Fruit fly (Drosophila melanogaster) whole organism, wandering third instar larva: Measurements from ENCODE around the gene CG16959.

Experiments
- Abd-B ChIP-seq: fragments of >200 bp; optimal IDR thresholded peaks from 2 replicates; lab custom pipeline; 2017; ENCODE audit warnings: missing biosample characterization, missing genetic modification characterization
- CG32264 ChIP-seq: fragments of 200-800 bp; sonication (Bioruptor generic); optimal IDR thresholded peaks from 2 replicates; lab custom pipeline; 2016; ENCODE audit warnings: missing biosample characterization, missing genetic modification characterization
- CG9705 ChIP-seq: fragments of 200-800 bp; sonication (Bioruptor generic); optimal IDR thresholded peaks from 2 replicates; lab custom pipeline; 2018; ENCODE audit warnings: missing biosample characterization, mild to moderate bottlenecking, missing genetic modification characterization
- CrebA ChIP-seq: fragments of 200-800 bp; sonication (Bioruptor generic); optimal IDR thresholded peaks from 2 replicates; lab custom pipeline; 2016; ENCODE audit warnings: missing biosample characterization, mild to moderate bottlenecking, missing genetic modification characterization, borderline replicate concordance
- Dfd ChIP-seq: fragments of >200 bp; optimal IDR thresholded peaks from 2 replicates; lab custom pipeline; 2017; ENCODE audit warnings: missing biosample characterization, missing genetic modification characterization
- Dif ChIP-seq: fragments of 200-275, 200-300 bp; sonication (Bioruptor generic); optimal IDR thresholded peaks from 2 replicates; lab custom pipeline; 2018; ENCODE audit warnings: missing biosample characterization, missing genetic modification characterization; ENCODE audit not compliant: partially characterized antibody
- GATAd ChIP-seq: sonication (Bioruptor generic); optimal IDR thresholded peaks from 2 replicates; lab custom pipeline; 2016; ENCODE audit warnings: missing biosample characterization, missing genetic modification characterization
- HLH106 ChIP-seq: fragments of 200-800 bp; optimal IDR thresholded peaks from 3 replicates; lab custom pipeline; 2019; ENCODE audit warnings: missing biosample characterization, mild to moderate bottlenecking, missing genetic modification characterization, moderate library complexity
- Hnf4 ChIP-seq: fragments of 200-800 bp; sonication (Bioruptor generic); optimal IDR thresholded peaks from 2 replicates; lab custom pipeline; 2016; ENCODE audit warnings: missing biosample characterization, mild to moderate bottlenecking, missing genetic modification characterization
- Hr78 ChIP-seq: fragments of >200 bp; optimal IDR thresholded peaks from 2 replicates; lab custom pipeline; 2017; ENCODE audit warnings: missing biosample characterization, missing genetic modification characterization
- Jra ChIP-seq: sonication (Bioruptor generic); optimal IDR thresholded peaks from 2 replicates; lab custom pipeline; 2016; ENCODE audit warnings: missing biosample characterization, missing genetic modification characterization
- Mio ChIP-seq: sonication (Bioruptor generic); optimal IDR thresholded peaks from 2 replicates; lab custom pipeline; 2016; ENCODE audit warnings: missing biosample characterization, missing genetic modification characterization
- Myc ChIP-seq: fragments of >200 bp; optimal IDR thresholded peaks from 2 replicates; lab custom pipeline; 2017
- N ChIP-seq: fragments of >200 bp; optimal IDR thresholded peaks from 2 replicates; lab custom pipeline; 2018; ENCODE audit warnings: missing biosample characterization, missing external identifiers, missing genetic modification characterization
- OdsH ChIP-seq: fragments of 200-800 bp; sonication (Bioruptor generic); optimal IDR thresholded peaks from 2 replicates; lab custom pipeline; 2016; ENCODE audit warnings: missing biosample characterization, mild to moderate bottlenecking, missing genetic modification characterization
- Rel ChIP-seq, 2 experiments: fragments of 200-800 bp; sonication (Bioruptor generic) in 1 of 2; optimal IDR thresholded peaks; 2 replicates in 1 of 2; 3 replicates in 1 of 2; lab custom pipeline; 2016 to 2019; ENCODE audit warnings: mild to moderate bottlenecking in 2 of 2, missing biosample characterization in 2 of 2, missing genetic modification characterization in 2 of 2, moderate library complexity in 1 of 2
- Sp1 ChIP-seq: fragments of 200-800 bp; sonication (Bioruptor generic); optimal IDR thresholded peaks from 3 replicates; lab custom pipeline; 2019; ENCODE audit warnings: missing biosample characterization, mild to moderate bottlenecking, missing genetic modification characterization, moderate library complexity
- Vsx2 ChIP-seq: fragments of 200-300, 225-300 bp; sonication (Bioruptor generic); optimal IDR thresholded peaks from 2 replicates; lab custom pipeline; 2018; ENCODE audit warnings: missing biosample characterization, missing genetic modification characterization; ENCODE audit not compliant: partially characterized antibody
- br ChIP-seq: fragments of 200-800 bp; sonication (Bioruptor generic); optimal IDR thresholded peaks from 2 replicates; lab custom pipeline; 2016; ENCODE audit warnings: missing biosample characterization, missing genetic modification characterization
- brk ChIP-seq: fragments of 200-800 bp; sonication (Bioruptor generic); optimal IDR thresholded peaks from 2 replicates; lab custom pipeline; 2016; ENCODE audit warnings: missing biosample characterization, mild to moderate bottlenecking, missing genetic modification characterization
- dl ChIP-seq, 2 experiments: fragments of 175-275, 200-275 bp in 1 of 2; fragments of 200-275 bp in 1 of 2; sonication (Bioruptor generic); optimal IDR thresholded peaks; lab custom pipeline; 2018; ENCODE audit warnings: mild to moderate bottlenecking in 2 of 2, missing biosample characterization in 2 of 2, missing genetic modification characterization in 2 of 2, moderate library complexity in 2 of 2; ENCODE audit not compliant: partially characterized antibody in 2 of 2, insufficient read depth in 1 of 2
- dmrt93B ChIP-seq: fragments of 200-800 bp; sonication (Bioruptor generic); optimal IDR thresholded peaks from 2 replicates; lab custom pipeline; 2018; ENCODE audit warnings: missing biosample characterization, mild to moderate bottlenecking, missing genetic modification characterization
- dsf ChIP-seq: sonication (Bioruptor generic); optimal IDR thresholded peaks from 2 replicates; lab custom pipeline; 2016; ENCODE audit warnings: missing biosample characterization, missing genetic modification characterization, borderline replicate concordance
- ey ChIP-seq: fragments of 200-800 bp; sonication (Bioruptor generic); optimal IDR thresholded peaks from 2 replicates; lab custom pipeline; 2016; ENCODE audit warnings: missing biosample characterization, missing genetic modification characterization
- foxo ChIP-seq, 2 experiments: fragments of 200-800 bp; sonication (Bioruptor generic); optimal IDR thresholded peaks; 2 replicates in 1 of 2; 3 replicates in 1 of 2; lab custom pipeline; 2016 to 2017; ENCODE audit warnings: missing biosample characterization in 2 of 2, missing genetic modification characterization in 2 of 2
- fru ChIP-seq: fragments of 200-800 bp; sonication (Bioruptor generic); optimal IDR thresholded peaks from 3 replicates; lab custom pipeline; 2016; ENCODE audit warnings: missing biosample characterization, mild to moderate bottlenecking, missing genetic modification characterization
- h ChIP-seq: fragments of 200-800 bp; sonication (Bioruptor generic); optimal IDR thresholded peaks from 3 replicates; lab custom pipeline; 2016; ENCODE audit warnings: missing biosample characterization, mild to moderate bottlenecking, missing genetic modification characterization
- jim ChIP-seq: fragments of 175-275, 200-325 bp; sonication (Bioruptor generic); optimal IDR thresholded peaks from 2 replicates; lab custom pipeline; 2016; ENCODE audit warnings: missing biosample characterization, mild to moderate bottlenecking, missing genetic modification characterization
- lola ChIP-seq: fragments of >200 bp; optimal IDR thresholded peaks from 2 replicates; lab custom pipeline; 2017; ENCODE audit warnings: missing biosample characterization, missing genetic modification characterization
- psq ChIP-seq: fragments of 200-800 bp; sonication (Bioruptor generic); optimal IDR thresholded peaks from 3 replicates; lab custom pipeline; 2017; ENCODE audit warnings: missing biosample characterization, mild to moderate bottlenecking, missing genetic modification characterization, moderate library complexity
- rgr ChIP-seq: fragments of 200-800 bp; sonication (Bioruptor generic); optimal IDR thresholded peaks from 3 replicates; lab custom pipeline; 2016; ENCODE audit warnings: missing biosample characterization, mild to moderate bottlenecking, missing genetic modification characterization
- sage ChIP-seq: fragments of 200-800 bp; sonication (Bioruptor generic); optimal IDR thresholded peaks from 2 replicates; lab custom pipeline; 2016; ENCODE audit warnings: missing biosample characterization, mild to moderate bottlenecking, missing genetic modification characterization
- sv ChIP-seq: fragments of 200-800 bp; sonication (Bioruptor generic); optimal IDR thresholded peaks from 3 replicates; lab custom pipeline; 2016; ENCODE audit warnings: missing biosample characterization, missing genetic modification characterization
- tai ChIP-seq: sonication (Bioruptor generic); optimal IDR thresholded peaks from 2 replicates; lab custom pipeline; 2016; ENCODE audit warnings: missing biosample characterization, missing genetic modification characterization
- usp ChIP-seq: fragments of >200 bp; optimal IDR thresholded peaks from 2 replicates; lab custom pipeline; 2017; ENCODE audit warnings: missing biosample characterization, missing genetic modification characterization
- woc ChIP-seq: sonication (Bioruptor generic); optimal IDR thresholded peaks from 2 replicates; lab custom pipeline; 2016; ENCODE audit warnings: missing biosample characterization, mild to moderate bottlenecking, missing genetic modification characterization

The CG16959 gene

DNA sequence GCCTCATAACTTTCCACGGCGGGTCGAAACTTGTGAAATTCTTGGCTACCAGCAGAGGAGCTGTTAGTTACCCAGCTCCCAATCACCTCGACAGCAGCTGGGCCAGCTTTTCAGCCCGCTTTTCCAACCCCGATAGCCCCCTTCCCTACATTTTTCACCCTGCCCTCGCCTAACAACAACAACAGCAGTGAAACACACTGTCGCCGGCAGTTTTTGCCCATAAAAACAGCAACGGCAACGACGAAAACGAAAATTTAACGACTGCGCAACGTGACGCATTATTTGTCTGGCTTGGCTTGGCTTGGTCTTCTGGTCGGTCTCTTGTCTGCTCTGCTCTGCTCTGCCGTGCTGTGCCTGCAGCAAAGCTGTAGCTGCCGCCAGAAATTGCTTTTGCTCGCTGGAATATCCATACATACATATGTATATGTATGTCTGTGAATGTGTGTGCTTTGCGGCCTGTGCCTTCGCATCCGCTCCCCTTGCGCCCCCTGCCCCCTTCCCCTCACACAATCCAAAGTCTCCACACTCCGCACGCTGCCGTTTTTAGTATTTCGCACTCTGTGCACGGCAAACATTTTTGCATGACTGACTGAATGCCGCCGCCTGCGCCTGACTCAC is 17.9 kb downstream of the CG16959 start:
- TF ChIP-seq dl (GFP tag; optimal IDR thresholded peaks at IDR 0.05; lab: Kevin White, UChicago; ENCODE audit: insufficient read depth in 1 of 2, partially characterized antibody in 2 of 2) (peak in 1 of 2 experiments; percentile 30), sage (GFP tag; lab: Kevin White, UChicago) (no peak), fru (GFP tag; lab: Kevin White, UChicago) (no peak), N (no peak), dmrt93B (GFP tag; lab: Kevin White, UChicago) (no peak), psq (no peak), Dif (GFP tag; lab: Kevin White, UChicago) (peak; percentile 47), br (GFP tag; lab: Kevin White, UChicago) (no peak), CG32264 (no peak), rgr (GFP tag; lab: Kevin White, UChicago) (no peak), woc (GFP tag; lab: Kevin White, UChicago) (no peak), OdsH (no peak), HLH106 (tag; lab: Kevin White, UChicago) (no peak)
- TF ChIP-seq, all 38 proteins: peak for 2

DNA sequence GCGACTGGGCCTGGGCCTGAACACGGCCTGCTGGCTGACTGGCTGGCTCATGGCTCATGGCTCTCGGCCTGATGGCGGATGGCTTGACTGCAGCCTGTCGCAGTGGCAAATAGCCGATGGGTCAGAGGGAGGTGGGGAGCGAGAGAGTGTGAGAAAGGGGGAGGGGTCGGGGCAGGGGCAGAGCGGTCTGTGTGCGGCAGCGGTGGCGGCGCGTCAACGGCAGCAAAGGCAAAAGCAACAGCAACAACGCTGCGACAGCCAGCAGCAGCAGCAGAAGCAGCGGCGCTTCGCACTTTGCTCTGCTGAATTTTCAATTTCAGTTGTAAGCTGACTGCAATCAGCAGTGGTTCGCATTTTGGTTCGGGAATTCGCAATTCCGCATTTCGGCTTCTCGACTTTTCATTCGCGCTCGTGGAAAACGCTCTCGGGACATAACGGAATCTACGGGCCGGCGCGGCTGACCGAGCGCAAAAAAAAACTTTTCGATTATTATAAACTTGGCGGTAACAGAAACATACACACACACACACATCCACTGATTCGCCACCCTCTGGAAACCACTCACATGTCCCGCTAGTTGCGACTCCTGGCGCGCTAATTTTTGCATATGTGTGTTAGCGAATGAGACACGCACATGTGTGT is 19.4 kb downstream of the CG16959 start, which contains the start of gene CG45071:
CG45071 (plus strand) TSS at position 317 of the 642 bp plus-strand sequence.
- TF ChIP-seq tai (GFP tag; lab: Kevin White, UChicago), result no peak
- TF ChIP-seq N, result no peak
- no peak for TF ChIP-seq GATAd
- no peak for TF ChIP-seq Dif (GFP tag; lab: Kevin White, UChicago)
- no peak for TF ChIP-seq rgr (GFP tag; lab: Kevin White, UChicago)
- TF ChIP-seq Mio (GFP tag; lab: Kevin White, UChicago), result no peak
- no peak for TF ChIP-seq OdsH
- TF ChIP-seq sv (GFP tag; lab: Kevin White, UChicago), result no peak
- no peak for TF ChIP-seq jim (GFP tag; lab: Kevin White, UChicago)
- TF ChIP-seq psq, result no peak
- no peak for TF ChIP-seq Rel (GFP tag; optimal IDR thresholded peaks at IDR 0.05; lab: Kevin White, UChicago)
- no peak for TF ChIP-seq Rel (tag; optimal IDR thresholded peaks at IDR 0.05; lab: Kevin White, UChicago)
- no peak for TF ChIP-seq dmrt93B (GFP tag; lab: Kevin White, UChicago)
- TF ChIP-seq Myc (lab: Kevin White, UChicago), result no peak
- no peak for TF ChIP-seq Jra (GFP tag; lab: Kevin White, UChicago)
- TF ChIP-seq Hr78 (GFP tag; lab: Kevin White, UChicago), result no peak
- no peak for TF ChIP-seq CrebA (GFP tag; lab: Kevin White, UChicago)
- no peak for TF ChIP-seq dl (GFP tag; optimal IDR thresholded peaks at IDR 0.05; lab: Kevin White, UChicago; ENCODE audit: insufficient read depth in 1 of 2, partially characterized antibody in 2 of 2)
- no peak for TF ChIP-seq Sp1
- TF ChIP-seq Hnf4 (GFP tag; lab: Kevin White, UChicago), result no peak
- TF ChIP-seq, all 38 proteins: peak for 0

DNA sequence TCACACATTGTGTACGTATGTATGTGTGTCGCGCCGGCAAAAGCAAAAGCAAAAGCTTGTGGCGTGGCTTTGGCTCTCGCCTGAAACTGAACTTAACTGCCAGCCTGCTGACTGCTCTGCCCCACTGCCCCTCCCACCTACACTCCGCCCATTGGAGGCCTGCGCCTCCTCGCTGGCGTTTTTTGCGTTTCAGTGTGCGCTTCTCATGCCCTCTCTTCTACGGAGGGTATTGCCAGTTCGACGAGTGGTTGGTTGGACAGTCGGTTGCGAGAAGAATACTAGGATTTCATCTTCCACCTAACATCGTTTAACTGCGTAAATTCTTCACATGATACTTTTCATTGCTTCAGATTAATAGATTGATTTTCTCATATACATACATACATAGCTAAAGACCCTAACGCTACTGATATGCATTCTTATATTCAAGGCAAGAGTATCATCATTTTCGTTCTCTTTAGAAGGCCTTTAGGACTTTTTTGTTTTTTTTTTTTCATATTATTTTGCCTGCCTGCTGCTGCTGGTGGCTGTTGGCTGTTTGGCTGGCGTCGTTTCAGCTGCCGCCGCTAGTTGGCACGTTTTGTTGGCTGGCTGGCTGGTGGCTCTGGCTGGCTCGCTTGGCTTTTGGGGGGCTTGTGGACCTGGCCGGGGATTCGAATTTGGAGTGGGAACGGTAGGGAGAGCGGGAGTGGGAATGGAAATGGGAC is 20.1 kb downstream of the CG16959 start:
- TF ChIP-seq woc (GFP tag; lab: Kevin White, UChicago), result peak; percentile 98
- peak; percentile 86 for TF ChIP-seq tai (GFP tag; lab: Kevin White, UChicago)
- no peak for TF ChIP-seq GATAd
- peak; percentile 78 for TF ChIP-seq dmrt93B (GFP tag; lab: Kevin White, UChicago)
- peak; percentile 91 for TF ChIP-seq h (GFP tag; lab: Kevin White, UChicago)
- TF ChIP-seq dsf (GFP tag; lab: Kevin White, UChicago), result peak; percentile 54
- no peak for TF ChIP-seq Dfd (GFP tag; lab: Kevin White, UChicago)
- peak; percentile 91 for TF ChIP-seq HLH106 (tag; lab: Kevin White, UChicago)
- peak; percentile 76 for TF ChIP-seq psq
- TF ChIP-seq br (GFP tag; lab: Kevin White, UChicago), result peak; percentile 93
- TF ChIP-seq Vsx2 (GFP tag; lab: Kevin White, UChicago), result no peak
- no peak for TF ChIP-seq N
- peak; percentile 78 for TF ChIP-seq sage (GFP tag; lab: Kevin White, UChicago)
- no peak for TF ChIP-seq sv (GFP tag; lab: Kevin White, UChicago)
- TF ChIP-seq fru (GFP tag; lab: Kevin White, UChicago), result peak; percentile 95
- TF ChIP-seq usp (GFP tag; lab: Kevin White, UChicago), result no peak
- peak; percentile 26 to 91 for TF ChIP-seq foxo (GFP tag; optimal IDR thresholded peaks at IDR 0.05; lab: Kevin White, UChicago)
- TF ChIP-seq lola (GFP tag; lab: Kevin White, UChicago), result no peak
- peak; percentile 37 for TF ChIP-seq Dif (GFP tag; lab: Kevin White, UChicago)
- TF ChIP-seq CrebA (GFP tag; lab: Kevin White, UChicago), result no peak
- peak; percentile 88 for TF ChIP-seq OdsH
- peak; percentile 88 for TF ChIP-seq CG32264
- TF ChIP-seq Abd-B (GFP tag; lab: Kevin White, UChicago), result no peak
- TF ChIP-seq Hnf4 (GFP tag; lab: Kevin White, UChicago), result peak; percentile 73
- no peak for TF ChIP-seq Rel (GFP tag; optimal IDR thresholded peaks at IDR 0.05; lab: Kevin White, UChicago)
- TF ChIP-seq Rel (tag; optimal IDR thresholded peaks at IDR 0.05; lab: Kevin White, UChicago), result no peak
- TF ChIP-seq rgr (GFP tag; lab: Kevin White, UChicago), result peak; percentile 87
- TF ChIP-seq CG9705 (GFP tag; lab: Kevin White, UChicago), result peak; percentile 75
- TF ChIP-seq Sp1, result peak; percentile 88
- peak; percentile 88 for TF ChIP-seq brk (GFP tag; lab: Kevin White, UChicago)
- no peak for TF ChIP-seq jim (GFP tag; lab: Kevin White, UChicago)
- peak in 1 of 2 experiments; percentile 10 for TF ChIP-seq dl (GFP tag; optimal IDR thresholded peaks at IDR 0.05; lab: Kevin White, UChicago; ENCODE audit: insufficient read depth in 1 of 2, partially characterized antibody in 2 of 2)
- peak; percentile 71 for TF ChIP-seq Jra (GFP tag; lab: Kevin White, UChicago)
- TF ChIP-seq Mio (GFP tag; lab: Kevin White, UChicago), result peak; percentile 34
- no peak for TF ChIP-seq Myc (lab: Kevin White, UChicago)
- TF ChIP-seq ey (GFP tag; lab: Kevin White, UChicago), result peak; percentile 94
